Worm (Caenorhabditis elegans) whole organism, L1 larva: Measurements from ENCODE around the gene rps-13.

Experiments
- C04F5.9 ChIP-seq: sonication (generic microtip); optimal IDR thresholded peaks from 2 replicates; lab custom pipeline; 2016; ENCODE audit warnings: missing genetic modification characterization, missing compliant biosample characterization
- blmp-1 ChIP-seq: fragments of 150-350 bp; optimal IDR thresholded peaks from 2 replicates; lab custom pipeline; 2014; ENCODE audit warnings: missing biosample characterization, missing genetic modification characterization
- lin-13 ChIP-seq: fragments of 150-350 bp; optimal IDR thresholded peaks from 2 replicates; lab custom pipeline; 2014; ENCODE audit warnings: missing biosample characterization, missing genetic modification reagents, missing genetic modification characterization
- mdl-1 ChIP-seq, 2 experiments: fragments of 150-350 bp; optimal IDR thresholded peaks; 2 replicates each; lab custom pipeline; 2014 to 2017; ENCODE audit warnings: missing biosample characterization in 2 of 2, missing genetic modification characterization in 2 of 2, inconsistent platforms in 1 of 2
- unc-62 ChIP-seq: fragments of 150-350 bp; optimal IDR thresholded peaks from 2 replicates; lab custom pipeline; 2014; ENCODE audit warnings: missing biosample characterization, missing genetic modification reagents, missing genetic modification characterization

ce11 chrIII:6367712-6368111 is 7.1 kb downstream of the rps-13 start, which contains the start of the genes C56G2.15 and thoc-2:
- TF ChIP-seq lin-13 (GFP tag; lab: Kevin White, UChicago) (no peak), blmp-1 (tag; lab: Kevin White, UChicago) (peak; percentile 18), unc-62 (GFP tag; lab: Kevin White, UChicago) (no peak), mdl-1 (tag; optimal IDR thresholded peaks at IDR 0.05; lab: Kevin White, UChicago) (no peak), C04F5.9 (no peak)
